Worm (Caenorhabditis elegans) whole organism, late embryonic: Measurements from ENCODE around the gene cbp-1.

ENCODE experiments used
- ama-1 ChIP-seq: fragments of 150-350 bp; optimal IDR thresholded peaks from 2 replicates; lab custom pipeline; 2014
- dmd-4 ChIP-seq: sonication (generic microtip); optimal IDR thresholded peaks from 2 replicates; lab custom pipeline; 2016; ENCODE audit warnings: borderline replicate concordance, missing genetic modification characterization, missing compliant biosample characterization
- elt-2 ChIP-seq: sonication (generic microtip); optimal IDR thresholded peaks from 2 replicates; lab custom pipeline; 2016; ENCODE audit warnings: missing genetic modification reagents, missing genetic modification characterization, missing compliant biosample characterization
- eyg-1 ChIP-seq: sonication (generic microtip); optimal IDR thresholded peaks from 2 replicates; lab custom pipeline; 2016; ENCODE audit warnings: missing genotype, missing genetic modification characterization, missing compliant biosample characterization
- fax-1 ChIP-seq: sonication (generic microtip); optimal IDR thresholded peaks from 2 replicates; lab custom pipeline; 2016; ENCODE audit warnings: missing genotype, missing genetic modification characterization, missing compliant biosample characterization
- nfya-1 ChIP-seq: sonication (generic microtip); optimal IDR thresholded peaks from 2 replicates; lab custom pipeline; 2017; ENCODE audit warnings: missing genetic modification characterization, mild to moderate bottlenecking, missing compliant biosample characterization, antibody characterized with exemption, moderate library complexity
- nhr-11 ChIP-seq: fragments of 150-350 bp; optimal IDR thresholded peaks from 2 replicates; lab custom pipeline; 2014; ENCODE audit warnings: missing biosample characterization, missing genetic modification characterization
- odd-2 ChIP-seq: sonication (generic microtip); optimal IDR thresholded peaks from 2 replicates; lab custom pipeline; 2017; ENCODE audit warnings: antibody characterized with exemption, mild to moderate bottlenecking, missing genetic modification characterization, missing compliant biosample characterization
- pax-1 ChIP-seq: fragments of 150-350 bp; optimal IDR thresholded peaks from 2 replicates; lab custom pipeline; 2014; ENCODE audit warnings: missing biosample characterization, missing genetic modification characterization
- pha-4 ChIP-seq: fragments of 150-350 bp; optimal IDR thresholded peaks from 2 replicates; lab custom pipeline; 2018; ENCODE audit warnings: missing biosample characterization, missing genetic modification reagents, missing genetic modification characterization
- unc-42 ChIP-seq: sonication (generic microtip); optimal IDR thresholded peaks from 2 replicates; lab custom pipeline; 2016; ENCODE audit warnings: missing genotype, missing genetic modification characterization, missing compliant biosample characterization
- unc-86 ChIP-seq: sonication (generic microtip); optimal IDR thresholded peaks from 2 replicates; lab custom pipeline; 2016; ENCODE audit warnings: missing genetic modification characterization, missing compliant biosample characterization

- TF ChIP-seq odd-2 (tag; lab: Kevin White, UChicago) (no peak), pha-4 (tag; lab: Kevin White, UChicago) (no peak), nhr-11 (tag; lab: Kevin White, UChicago) (no peak), unc-42 (tag; lab: Kevin White, UChicago) (peak; percentile 1), ama-1 (no peak), elt-2 (tag; lab: Kevin White, UChicago) (no peak), dmd-4 (tag; lab: Kevin White, UChicago) (no peak), nfya-1 (tag; lab: Kevin White, UChicago) (peak; percentile 12), pax-1 (no peak), fax-1 (tag; lab: Kevin White, UChicago) (no peak), eyg-1 (tag; lab: Kevin White, UChicago) (no peak), unc-86 (tag; lab: Kevin White, UChicago) (no peak)
Observed at ce11 chrIII:9747133-9747532, 19.2 kb upstream of the cbp-1 start, which contains the start of the genes iff-1 and cdk-1.
